Worm (Caenorhabditis elegans) whole organism, L4 larva: ENCODE measurements around the gene gldi-8.
A peak's percentile ranks its signal among the peaks of the same experiment; 100 is the strongest.

Experiments used
- F26F4.8 ChIP-seq: fragments of 200-800 bp; sonication (Bioruptor generic); conservative IDR thresholded peaks from 2 replicates; pipeline ENCODE4 v1.3.6; 2022; ENCODE audit warnings: missing genetic modification characterization, missing compliant biosample characterization
- F49E8.2 ChIP-seq: sonication (generic microtip); optimal IDR thresholded peaks from 2 replicates; lab custom pipeline; 2016; ENCODE audit warnings: missing compliant biosample characterization, mild to moderate bottlenecking, missing genetic modification characterization, borderline replicate concordance
- Y105C5A.15 ChIP-seq: fragments of 200-800 bp; sonication (Bioruptor generic); IDR thresholded peaks from 2 replicates; pipeline ENCODE4 v1.3.6; 2022; ENCODE audit warnings: missing genetic modification characterization, missing compliant biosample characterization
- Y75B8A.6 ChIP-seq: fragments of 200-800 bp; sonication (Bioruptor generic); IDR thresholded peaks from 2 replicates; pipeline ENCODE4 v1.3.6; 2022; ENCODE audit warnings: missing genetic modification reagents, missing genetic modification characterization, missing compliant biosample characterization
- ama-1 ChIP-seq: fragments of 150-350 bp; optimal IDR thresholded peaks from 2 replicates; lab custom pipeline; 2014; ENCODE audit warnings: inconsistent platforms, mixed read lengths
- ceh-20 ChIP-seq: fragments of 200-800 bp; sonication (Bioruptor generic); IDR thresholded peaks from 2 replicates; pipeline ENCODE4 v1.3.6; 2022; ENCODE audit warnings: missing genetic modification reagents, missing genetic modification characterization, missing compliant biosample characterization
- ceh-28 ChIP-seq: fragments of 150-350 bp; optimal IDR thresholded peaks from 2 replicates; lab custom pipeline; 2014; ENCODE audit warnings: missing biosample characterization, missing genetic modification reagents, missing genetic modification characterization
- ceh-62 ChIP-seq: sonication (generic microtip); optimal IDR thresholded peaks from 2 replicates; lab custom pipeline; 2017; ENCODE audit warnings: missing biosample characterization, missing genetic modification characterization
- ces-1 ChIP-seq: fragments of 150-350 bp; sonication (generic microtip); optimal IDR thresholded peaks from 4 replicates; lab custom pipeline; 2014; ENCODE audit warnings: missing biosample characterization, missing genetic modification reagents, missing genetic modification characterization
- ctbp-1 ChIP-seq: fragments of 200-800 bp; sonication (Bioruptor generic); IDR thresholded peaks from 2 replicates; pipeline ENCODE4 v1.3.6; 2022; ENCODE audit warnings: missing genetic modification reagents, missing genetic modification characterization, missing compliant biosample characterization
- daf-16 ChIP-seq, 3 experiments: sonication (generic microtip); optimal IDR thresholded peaks; 2 replicates each; lab custom pipeline; 2016 to 2017; ENCODE audit warnings: missing genetic modification characterization in 3 of 3, missing genetic modification reagents in 3 of 3, mild to moderate bottlenecking in 2 of 3, missing compliant biosample characterization in 2 of 3, missing biosample characterization in 1 of 3, moderate library complexity in 1 of 3
- daf-19 ChIP-seq: fragments of 200-800 bp; sonication (Bioruptor generic); conservative IDR thresholded peaks from 2 replicates; pipeline ENCODE4 v1.3.6; 2022; ENCODE audit warnings: missing genetic modification characterization, missing compliant biosample characterization
- daf-8 ChIP-seq: fragments of 200-800 bp; sonication (Bioruptor generic); IDR thresholded peaks from 2 replicates; pipeline ENCODE4 v1.3.6; 2022; ENCODE audit warnings: missing genetic modification characterization, missing compliant biosample characterization
- dmd-6 ChIP-seq: fragments of 200-800 bp; sonication (Bioruptor generic); IDR thresholded peaks from 2 replicates; pipeline ENCODE4 v1.3.6; 2022; ENCODE audit warnings: missing genetic modification reagents, missing genetic modification characterization, missing compliant biosample characterization
- dmd-8 ChIP-seq: fragments of 200-800 bp; sonication (Bioruptor generic); IDR thresholded peaks from 2 replicates; pipeline ENCODE4 v1.3.6; 2022; ENCODE audit warnings: missing genetic modification characterization, missing compliant biosample characterization
- dmd-9 ChIP-seq: fragments of 200-800 bp; sonication (Bioruptor generic); IDR thresholded peaks from 2 replicates; pipeline ENCODE4 v1.3.6; 2022; ENCODE audit warnings: missing genetic modification reagents, missing genetic modification characterization, missing compliant biosample characterization
- dve-1 ChIP-seq: sonication (generic microtip); optimal IDR thresholded peaks from 2 replicates; lab custom pipeline; 2017; ENCODE audit warnings: antibody characterized with exemption, mild to moderate bottlenecking, missing genetic modification characterization, missing compliant biosample characterization; ENCODE audit not compliant: insufficient read depth
- egl-27 ChIP-seq: sonication (generic microtip); optimal IDR thresholded peaks from 3 replicates; lab custom pipeline; 2017; ENCODE audit warnings: missing biosample characterization, missing genetic modification reagents, missing genetic modification characterization
- fkh-10 ChIP-seq: fragments of 150-350 bp; optimal IDR thresholded peaks from 2 replicates; lab custom pipeline; 2014; ENCODE audit warnings: missing biosample characterization, missing genetic modification reagents, missing genetic modification characterization
- fos-1 ChIP-seq: fragments of 150-350 bp; optimal IDR thresholded peaks from 2 replicates; lab custom pipeline; 2014; ENCODE audit warnings: missing biosample characterization, missing genetic modification characterization
- hlh-11 ChIP-seq: fragments of 200-800 bp; sonication (Bioruptor generic); optimal IDR thresholded peaks from 2 replicates; lab custom pipeline; 2018; ENCODE audit warnings: mild to moderate bottlenecking, missing genetic modification characterization, missing compliant biosample characterization
- hlh-30 ChIP-seq: sonication (generic microtip); optimal IDR thresholded peaks from 2 replicates; lab custom pipeline; 2017; ENCODE audit warnings: antibody characterized with exemption, mild to moderate bottlenecking, missing genetic modification characterization, missing compliant biosample characterization; ENCODE audit not compliant: insufficient read depth
- lin-13 ChIP-seq: fragments of 150-350 bp; optimal IDR thresholded peaks from 2 replicates; lab custom pipeline; 2014; ENCODE audit warnings: missing biosample characterization, missing genetic modification reagents, missing genetic modification characterization
- lin-29 ChIP-seq: fragments of 200-800 bp; sonication (Bioruptor generic); IDR thresholded peaks from 2 replicates; pipeline ENCODE4 v1.3.6; 2022; ENCODE audit warnings: missing genetic modification reagents, missing genetic modification characterization, missing compliant biosample characterization
- lir-3 ChIP-seq: sonication (generic microtip); optimal IDR thresholded peaks from 2 replicates; lab custom pipeline; 2016; ENCODE audit warnings: mild to moderate bottlenecking, missing genetic modification characterization, missing compliant biosample characterization
- lsy-2 ChIP-seq, 2 experiments: fragments of 150-350 bp in 1 of 2; sonication (generic microtip) in 1 of 2; optimal IDR thresholded peaks; 2 replicates each; lab custom pipeline; 2014 to 2017; ENCODE audit warnings: missing biosample characterization in 2 of 2, missing genetic modification characterization in 2 of 2
- madf-9 ChIP-seq: fragments of 200-800 bp; sonication (Bioruptor generic); conservative IDR thresholded peaks from 2 replicates; pipeline ENCODE4 v1.3.6; 2022; ENCODE audit warnings: missing genetic modification reagents, missing genetic modification characterization, missing compliant biosample characterization
- mdl-1 ChIP-seq, 2 experiments: fragments of 150-350 bp in 1 of 2; sonication (generic microtip) in 1 of 2; optimal IDR thresholded peaks; 2 replicates each; lab custom pipeline; 2014 to 2017; ENCODE audit warnings: missing biosample characterization in 2 of 2, missing genetic modification characterization in 2 of 2
- mdt-29 ChIP-seq: fragments of 200-800 bp; sonication (Bioruptor generic); IDR thresholded peaks from 2 replicates; pipeline ENCODE4 v1.3.6; 2022; ENCODE audit warnings: missing genetic modification reagents, missing genetic modification characterization, missing compliant biosample characterization
- mes-2 ChIP-seq: sonication (generic microtip); optimal IDR thresholded peaks from 2 replicates; lab custom pipeline; 2016; ENCODE audit warnings: missing genotype, mild to moderate bottlenecking, missing genetic modification characterization, missing compliant biosample characterization; ENCODE audit not compliant: poor library complexity, severe bottlenecking
- nhr-102 ChIP-seq: sonication (generic microtip); optimal IDR thresholded peaks from 2 replicates; lab custom pipeline; 2016; ENCODE audit warnings: mild to moderate bottlenecking, missing genetic modification characterization, moderate library complexity, missing compliant biosample characterization
- nhr-11 ChIP-seq: fragments of 150-350 bp; optimal IDR thresholded peaks from 2 replicates; lab custom pipeline; 2014; ENCODE audit warnings: missing biosample characterization, missing genetic modification characterization
- nhr-111 ChIP-seq: fragments of 200-800 bp; sonication (Bioruptor generic); optimal IDR thresholded peaks from 2 replicates; lab custom pipeline; 2018; ENCODE audit warnings: mild to moderate bottlenecking, missing genetic modification characterization, missing compliant biosample characterization
- nhr-237 ChIP-seq: sonication (generic microtip); optimal IDR thresholded peaks from 2 replicates; lab custom pipeline; 2017; ENCODE audit warnings: missing biosample characterization, missing genetic modification characterization
- nhr-28 ChIP-seq: fragments of 150-350 bp; optimal IDR thresholded peaks from 2 replicates; lab custom pipeline; 2014; ENCODE audit warnings: missing biosample characterization, missing genetic modification characterization
- nhr-48 ChIP-seq: sonication (generic microtip); optimal IDR thresholded peaks from 2 replicates; lab custom pipeline; 2016; ENCODE audit warnings: mild to moderate bottlenecking, missing genetic modification characterization, missing compliant biosample characterization
- nhr-76 ChIP-seq: fragments of 150-350 bp; optimal IDR thresholded peaks from 2 replicates; lab custom pipeline; 2014; ENCODE audit warnings: missing biosample characterization, missing genetic modification characterization
- nhr-77 ChIP-seq: fragments of 150-350 bp; optimal IDR thresholded peaks from 2 replicates; lab custom pipeline; 2014; ENCODE audit warnings: missing biosample characterization, missing genetic modification characterization
- pha-4 ChIP-seq, 2 experiments: fragments of 150-350 bp in 1 of 2; fragments of 200-800 bp in 1 of 2; sonication (Bioruptor generic) in 1 of 2; IDR thresholded peaks in 1 of 2; optimal IDR thresholded peaks in 1 of 2; 2 replicates each; pipeline versions ENCODE4 v1.3.6 to Lab custom; 2014 to 2022; ENCODE audit warnings: missing genetic modification characterization in 2 of 2, missing genetic modification reagents in 2 of 2, missing biosample characterization in 1 of 2, missing compliant biosample characterization in 1 of 2
- pqm-1 ChIP-seq: sonication (generic microtip); optimal IDR thresholded peaks from 2 replicates; lab custom pipeline; 2017; ENCODE audit warnings: missing biosample characterization, missing genetic modification characterization
- sdz-12 ChIP-seq: fragments of 200-800 bp; sonication (Bioruptor generic); optimal IDR thresholded peaks from 2 replicates; lab custom pipeline; 2018; ENCODE audit warnings: mild to moderate bottlenecking, missing genetic modification characterization, missing compliant biosample characterization
- set-16 ChIP-seq: fragments of 200-800 bp; sonication (Bioruptor generic); IDR thresholded peaks from 2 replicates; pipeline ENCODE4 v1.3.6; 2022; ENCODE audit warnings: missing genetic modification reagents, missing genetic modification characterization, missing compliant biosample characterization
- tra-1 ChIP-seq: fragments of 200-800 bp; sonication (Bioruptor generic); IDR thresholded peaks from 2 replicates; pipeline ENCODE4 v1.3.6; 2022; ENCODE audit warnings: missing genetic modification reagents, missing genetic modification characterization, missing compliant biosample characterization
- unc-39 ChIP-seq: sonication (generic microtip); optimal IDR thresholded peaks from 2 replicates; lab custom pipeline; 2017; ENCODE audit warnings: missing biosample characterization, missing genetic modification characterization
- unc-62 ChIP-seq, 3 experiments: fragments of 150-350 bp in 1 of 3; sonication (generic microtip); optimal IDR thresholded peaks in 2 of 3; peaks in 1 of 3; 1 replicate in 1 of 3; 2 replicates in 2 of 3; lab custom pipeline; 2014 to 2017; ENCODE audit warnings: missing biosample characterization in 3 of 3, missing genetic modification characterization in 3 of 3, missing genetic modification reagents in 3 of 3, missing genotype in 1 of 3
- zfp-2 ChIP-seq: sonication (generic microtip); optimal IDR thresholded peaks from 2 replicates; lab custom pipeline; 2016; ENCODE audit warnings: mild to moderate bottlenecking, missing genetic modification characterization, missing compliant biosample characterization
- zip-11 ChIP-seq: fragments of 200-800 bp; sonication (Bioruptor generic); IDR thresholded peaks from 2 replicates; pipeline ENCODE4 v1.3.6; 2022; ENCODE audit warnings: missing genetic modification characterization, missing compliant biosample characterization
- zip-2 ChIP-seq: fragments of 150-350 bp; optimal IDR thresholded peaks from 2 replicates; lab custom pipeline; 2014; ENCODE audit warnings: missing biosample characterization, missing genetic modification characterization
- ztf-7 ChIP-seq: fragments of 150-350 bp; optimal IDR thresholded peaks from 2 replicates; lab custom pipeline; 2014; ENCODE audit warnings: missing biosample characterization, missing genetic modification characterization

gldi-8 gene

ce11 chrIII:12612519-12612935, 13.0 kb upstream of the gldi-8 start (continued):
- TF ChIP-seq ces-1 (GFP tag; lab: Kevin White, UChicago) (peak; percentile 82), dmd-9 (GFP tag; lab: Robert Waterston, UW) (peak; percentile 75), nhr-76 (tag; lab: Kevin White, UChicago) (peak; percentile 84), egl-27 (tag; lab: Kevin White, UChicago) (no peak), F49E8.2 (tag; lab: Kevin White, UChicago) (no peak), Y75B8A.6 (GFP tag; lab: Robert Waterston, UW) (peak; percentile 70; the same call in 1 of the 2 replicates), madf-9 (peak; percentile 86), dmd-6 (peak; percentile 100), nhr-77 (peak; percentile 97), ama-1 (peak; percentile 88), nhr-48 (tag; lab: Kevin White, UChicago) (peak; percentile 97), lin-29 (peak; percentile 90), pqm-1 (peak; percentile 42), set-16 (peak; percentile 90), pha-4 (GFP tag; IDR thresholded peaks at IDR 0.05; lab: Robert Waterston, UW) (peak; percentile 98), pha-4 (tag; optimal IDR thresholded peaks at IDR 0.05; lab: Kevin White, UChicago) (peak; percentile 99), fos-1 (tag; lab: Kevin White, UChicago) (peak; percentile 92), unc-62 (GFP tag; optimal IDR thresholded peaks at IDR 0.05 in 1 of 2; lab: Kevin White, UChicago) (peak; percentile 85 to 100), unc-62 (tag; optimal IDR thresholded peaks at IDR 0.05; lab: Kevin White, UChicago) (peak; percentile 99), dmd-8 (GFP tag; lab: Robert Waterston, UW) (0 out of 2 replicates have a peak, but pooled peaks have one; percentile 54), nhr-111 (GFP tag; lab: Kevin White, UChicago) (no peak), nhr-237 (tag; lab: Kevin White, UChicago) (peak; percentile 64), lsy-2 (tag; optimal IDR thresholded peaks at IDR 0.05; lab: Kevin White, UChicago) (peak; percentile 93 to 96), hlh-11 (tag; lab: Kevin White, UChicago) (peak; percentile 100), ceh-62 (no peak), sdz-12 (no peak), lir-3 (tag; lab: Kevin White, UChicago) (peak; percentile 31), zfp-2 (tag; lab: Kevin White, UChicago) (peak; percentile 63), zip-11 (GFP tag; lab: Robert Waterston, UW) (no peak), nhr-102 (tag; lab: Kevin White, UChicago) (peak; percentile 95), tra-1 (GFP tag; lab: Robert Waterston, UW) (peak; percentile 99), unc-39 (tag; lab: Kevin White, UChicago) (peak; percentile 88), daf-8 (no peak), mdt-29 (GFP tag; lab: Robert Waterston, UW) (peak; percentile 97), mes-2 (tag; lab: Kevin White, UChicago) (peak; percentile 84), lin-13 (GFP tag; lab: Kevin White, UChicago) (peak; percentile 96), fkh-10 (GFP tag; lab: Kevin White, UChicago) (peak; percentile 98), ctbp-1 (GFP tag; lab: Robert Waterston, UW) (peak; percentile 97), F26F4.8 (GFP tag; lab: Robert Waterston, UW) (no peak), daf-19 (no peak), nhr-28 (tag; lab: Kevin White, UChicago) (peak; percentile 95), nhr-11 (tag; lab: Kevin White, UChicago) (peak; percentile 99), zip-2 (tag; lab: Kevin White, UChicago) (peak; percentile 91), daf-16 (GFP tag; optimal IDR thresholded peaks at IDR 0.05; lab: Kevin White, UChicago) (peak; percentile 82 to 95), daf-16 (tag; optimal IDR thresholded peaks at IDR 0.05; lab: Kevin White, UChicago) (peak; percentile 98), ceh-28 (tag; lab: Kevin White, UChicago) (peak; percentile 75), hlh-30 (peak; percentile 99), ztf-7 (tag; lab: Kevin White, UChicago) (peak; percentile 83), Y105C5A.15 (GFP tag; lab: Robert Waterston, UW) (0 out of 2 replicates have a peak, but pooled peaks have one; percentile 61), mdl-1 (tag; optimal IDR thresholded peaks at IDR 0.05; lab: Kevin White, UChicago) (peak; percentile 98), ceh-20 (peak; percentile 100), dve-1 (peak; percentile 100)
